Worm (Caenorhabditis elegans): Measurements from ENCODE around the gene Y54F10AR.1.

Gene Y54F10AR.1

ce11 chrIII:2528621-2529113 is 46.8 kb downstream of the Y54F10AR.1 start, which contains the start of the genes Y54F10AM.15, rbc-2 and ndua-8 (continued):
- TF ChIP-seq lin-39 (tag; optimal IDR thresholded peaks at IDR 0.05) (peak; percentile 93), lsy-2 (tag; optimal IDR thresholded peaks at IDR 0.05) (peak; percentile 96 to 97), nhr-11 (tag; optimal IDR thresholded peaks at IDR 0.05) (peak; percentile 88), fos-1 (tag; optimal IDR thresholded peaks at IDR 0.05) (peak; percentile 78), nhr-12 (tag; optimal IDR thresholded peaks at IDR 0.05) (no peak), ceh-8 (GFP tag; optimal IDR thresholded peaks at IDR 0.05) (peak; percentile 52), pax-3 (tag; optimal IDR thresholded peaks at IDR 0.05) (peak; percentile 84), dsc-1 (tag; optimal IDR thresholded peaks at IDR 0.05) (peak; percentile 89), vab-15 (tag; optimal IDR thresholded peaks at IDR 0.05) (peak; percentile 36), snu-23 (GFP tag; optimal IDR thresholded peaks at IDR 0.05) (peak; percentile 96), hlh-17 (GFP tag; optimal IDR thresholded peaks at IDR 0.05; ENCODE audit: borderline replicate concordance) (no peak), alr-1 (tag; optimal IDR thresholded peaks at IDR 0.05; ENCODE audit: borderline replicate concordance) (no peak), ceh-63 (GFP tag; optimal IDR thresholded peaks at IDR 0.05) (no peak), rnt-1 (tag; optimal IDR thresholded peaks at IDR 0.05) (no peak), aha-1 (tag; optimal IDR thresholded peaks at IDR 0.05) (peak; percentile 73), nhr-237 (tag; optimal IDR thresholded peaks at IDR 0.05) (peak; percentile 72), lin-35 (GFP tag; optimal IDR thresholded peaks at IDR 0.05) (peak; percentile 92), nhr-71 (tag; optimal IDR thresholded peaks at IDR 0.05) (peak; percentile 96), jun-1 (tag; optimal IDR thresholded peaks at IDR 0.05) (peak; percentile 85), blmp-1 (tag; optimal IDR thresholded peaks at IDR 0.05) (peak; percentile 78), nhr-19 (GFP tag; conservative IDR thresholded peaks at IDR 0.05) (peak; percentile 94), efl-3 (GFP tag; optimal IDR thresholded peaks at IDR 0.05) (no peak), nhr-47 (tag; optimal IDR thresholded peaks at IDR 0.05) (peak; percentile 97), nhr-90 (tag; optimal IDR thresholded peaks at IDR 0.05; ENCODE audit: poor library complexity) (peak; percentile 91), tlp-1 (tag; optimal IDR thresholded peaks at IDR 0.05) (no peak), mep-1 (tag; optimal IDR thresholded peaks at IDR 0.05) (peak; percentile 98), nhr-28 (tag; optimal IDR thresholded peaks at IDR 0.05) (no peak), C34B4.2 (tag; optimal IDR thresholded peaks at IDR 0.05) (no peak), egl-13 (tag; optimal IDR thresholded peaks at IDR 0.05) (peak; percentile 72), xbp-1 (tag; optimal IDR thresholded peaks at IDR 0.05) (peak; percentile 93), sox-4 (tag; optimal IDR thresholded peaks at IDR 0.05) (peak; percentile 80), ceh-90 (tag; optimal IDR thresholded peaks at IDR 0.05) (no peak), unc-30 (tag; optimal IDR thresholded peaks at IDR 0.05) (no peak), lin-13 (GFP tag; optimal IDR thresholded peaks at IDR 0.05) (peak; percentile 94), ama-1 (optimal IDR thresholded peaks at IDR 0.05) (no peak), ztf-4 (tag; optimal IDR thresholded peaks at IDR 0.05) (peak; percentile 88), mab-9 (GFP tag; IDR thresholded peaks at IDR 0.05) (peak; percentile 74), grh-1 (GFP tag; IDR thresholded peaks at IDR 0.05) (peak; percentile 81), tbx-2 (tag; optimal IDR thresholded peaks at IDR 0.05) (peak; percentile 93), C04F5.9 (tag; optimal IDR thresholded peaks at IDR 0.05) (peak; percentile 88), zag-1 (tag; optimal IDR thresholded peaks at IDR 0.05) (peak; percentile 51), pag-3 (tag; optimal IDR thresholded peaks at IDR 0.05; ENCODE audit: borderline replicate concordance, insufficient read depth) (no peak), nhr-85 (tag) (peak; percentile 92), nhr-76 (tag; optimal IDR thresholded peaks at IDR 0.05) (no peak), irx-1 (tag; optimal IDR thresholded peaks at IDR 0.05) (peak; percentile 87), nhr-84 (tag; optimal IDR thresholded peaks at IDR 0.05) (no peak), fkh-8 (tag; optimal IDR thresholded peaks at IDR 0.05) (peak; percentile 96), nhr-77 (tag; optimal IDR thresholded peaks at IDR 0.05) (peak; percentile 87), pqm-1 (tag; optimal IDR thresholded peaks at IDR 0.05) (no peak), aly-2 (tag; optimal IDR thresholded peaks at IDR 0.05) (peak; percentile 70), isw-1 (GFP tag; IDR thresholded peaks at IDR 0.05) (peak; percentile 97), unc-62 (GFP tag; optimal IDR thresholded peaks at IDR 0.05) (no peak), nhr-20 (tag; optimal IDR thresholded peaks at IDR 0.05) (peak; percentile 90), sup-37 (GFP tag; optimal IDR thresholded peaks at IDR 0.05) (peak; percentile 59)

All from whole organism, L1 larva.